Worm (Caenorhabditis elegans) whole organism, L1 larva: ENCODE results near the gene F33C8.4.
A peak's percentile ranks its signal among the peaks of the same experiment; 100 is the strongest.

ENCODE experiments used
- C34B4.2 ChIP-seq: sonication (generic microtip); optimal IDR thresholded peaks from 2 replicates; lab custom pipeline; 2017; ENCODE audit warnings: mild to moderate bottlenecking, missing genetic modification characterization, missing compliant biosample characterization
- Y116A8C.19 ChIP-seq: sonication (generic microtip); optimal IDR thresholded peaks from 2 replicates; lab custom pipeline; 2016; ENCODE audit warnings: missing compliant biosample characterization, missing genetic modification characterization, borderline replicate concordance
- aha-1 ChIP-seq: fragments of 150-350 bp; optimal IDR thresholded peaks from 2 replicates; lab custom pipeline; 2014; ENCODE audit warnings: missing biosample characterization, missing genetic modification characterization
- aly-2 ChIP-seq: fragments of 150-350 bp; optimal IDR thresholded peaks from 2 replicates; lab custom pipeline; 2014; ENCODE audit warnings: missing biosample characterization, missing genetic modification characterization
- ceh-82 ChIP-seq, 3 experiments: fragments of 150-350 bp in 1 of 3; sonication (generic microtip) in 2 of 3; optimal IDR thresholded peaks; 2 replicates each; lab custom pipeline; 2014 to 2017; ENCODE audit warnings: missing biosample characterization in 3 of 3, missing genetic modification characterization in 3 of 3
- ceh-88 ChIP-seq: fragments of 200-800 bp; sonication (Bioruptor generic); IDR thresholded peaks from 2 replicates; pipeline ENCODE4 v1.3.6; 2022; ENCODE audit warnings: missing genetic modification characterization, missing compliant biosample characterization
- ceh-90 ChIP-seq: sonication (generic microtip); optimal IDR thresholded peaks from 2 replicates; lab custom pipeline; 2016; ENCODE audit warnings: missing genetic modification characterization, missing compliant biosample characterization
- ces-1 ChIP-seq: fragments of 150-350 bp; optimal IDR thresholded peaks from 2 replicates; lab custom pipeline; 2014; ENCODE audit warnings: missing biosample characterization, missing genetic modification reagents, missing genetic modification characterization
- dsc-1 ChIP-seq: sonication (generic microtip); optimal IDR thresholded peaks from 2 replicates; lab custom pipeline; 2016; ENCODE audit warnings: mild to moderate bottlenecking, missing genetic modification characterization, missing compliant biosample characterization
- efl-3 ChIP-seq: fragments of 200-800 bp; sonication (Bioruptor generic); optimal IDR thresholded peaks from 2 replicates; lab custom pipeline; 2018; ENCODE audit warnings: mild to moderate bottlenecking, missing genetic modification characterization, missing compliant biosample characterization
- egl-13 ChIP-seq: sonication (generic microtip); optimal IDR thresholded peaks from 2 replicates; lab custom pipeline; 2016; ENCODE audit warnings: missing genotype, missing genetic modification reagents, missing genetic modification characterization, missing compliant biosample characterization
- egl-27 ChIP-seq, 2 experiments: fragments of 150-350 bp in 1 of 2; sonication (generic microtip); optimal IDR thresholded peaks; 3 replicates each; lab custom pipeline; 2017 to 2018; ENCODE audit warnings: missing biosample characterization in 2 of 2, missing genetic modification characterization in 2 of 2, missing genetic modification reagents in 2 of 2
- elt-2 ChIP-seq: sonication (generic microtip); optimal IDR thresholded peaks from 2 replicates; lab custom pipeline; 2016; ENCODE audit warnings: missing genetic modification characterization, mild to moderate bottlenecking, inconsistent platforms, missing compliant biosample characterization, missing genetic modification reagents
- elt-3 ChIP-seq, 6 experiments: fragments of 150-350 bp in 1 of 6; sonication (generic microtip); optimal IDR thresholded peaks; 2 replicates each; lab custom pipeline; 2017 to 2018; ENCODE audit warnings: missing biosample characterization in 6 of 6, missing genetic modification characterization in 6 of 6, inconsistent platforms in 1 of 6
- fkh-10 ChIP-seq: sonication (generic microtip); optimal IDR thresholded peaks from 2 replicates; lab custom pipeline; 2017; ENCODE audit warnings: missing biosample characterization, missing genetic modification reagents, missing genetic modification characterization
- fkh-4 ChIP-seq: sonication (generic microtip); optimal IDR thresholded peaks from 2 replicates; lab custom pipeline; 2016; ENCODE audit warnings: missing compliant biosample characterization, missing genetic modification characterization, borderline replicate concordance
- fkh-8 ChIP-seq: sonication (generic microtip); optimal IDR thresholded peaks from 2 replicates; lab custom pipeline; 2016; ENCODE audit warnings: mild to moderate bottlenecking, missing genetic modification characterization, missing compliant biosample characterization
- fos-1 ChIP-seq: fragments of 150-350 bp; optimal IDR thresholded peaks from 2 replicates; lab custom pipeline; 2014; ENCODE audit warnings: missing biosample characterization, missing genetic modification characterization
- grh-1 ChIP-seq: fragments of 200-800 bp; sonication (Bioruptor generic); IDR thresholded peaks from 2 replicates; pipeline ENCODE4 v1.3.6; 2022; ENCODE audit warnings: missing genetic modification reagents, missing genetic modification characterization, missing compliant biosample characterization
- hlh-4 ChIP-seq: sonication (generic microtip); optimal IDR thresholded peaks from 2 replicates; lab custom pipeline; 2016; ENCODE audit warnings: mild to moderate bottlenecking, missing genetic modification characterization, missing compliant biosample characterization
- hpl-2 ChIP-seq: fragments of 150-350 bp; optimal IDR thresholded peaks from 2 replicates; lab custom pipeline; 2014; ENCODE audit warnings: missing biosample characterization, missing genetic modification reagents, missing genetic modification characterization
- irx-1 ChIP-seq: sonication (generic microtip); optimal IDR thresholded peaks from 2 replicates; lab custom pipeline; 2016; ENCODE audit warnings: missing genetic modification characterization, missing compliant biosample characterization
- jun-1 ChIP-seq: fragments of 150-350 bp; optimal IDR thresholded peaks from 2 replicates; lab custom pipeline; 2014; ENCODE audit warnings: missing biosample characterization, missing genetic modification reagents, missing genetic modification characterization
- lin-13 ChIP-seq: fragments of 150-350 bp; optimal IDR thresholded peaks from 2 replicates; lab custom pipeline; 2014; ENCODE audit warnings: missing biosample characterization, missing genetic modification reagents, missing genetic modification characterization
- lin-39 ChIP-seq: fragments of 150-350 bp; optimal IDR thresholded peaks from 2 replicates; lab custom pipeline; 2014; ENCODE audit warnings: missing biosample characterization, missing genetic modification reagents, missing genetic modification characterization
- lsy-2 ChIP-seq, 2 experiments: fragments of 150-350 bp; optimal IDR thresholded peaks; 2 replicates each; lab custom pipeline; 2014; ENCODE audit warnings: missing biosample characterization in 2 of 2, missing genetic modification characterization in 2 of 2
- mef-2 ChIP-seq: fragments of 150-350 bp; optimal IDR thresholded peaks from 2 replicates; lab custom pipeline; 2014; ENCODE audit warnings: missing biosample characterization, missing genetic modification characterization
- mep-1 ChIP-seq: fragments of 150-350 bp; optimal IDR thresholded peaks from 2 replicates; lab custom pipeline; 2014; ENCODE audit warnings: missing biosample characterization, missing genetic modification characterization
- nhr-12 ChIP-seq: sonication (generic microtip); optimal IDR thresholded peaks from 2 replicates; lab custom pipeline; 2017; ENCODE audit warnings: missing biosample characterization, missing genetic modification characterization
- nhr-237 ChIP-seq: fragments of 150-350 bp; optimal IDR thresholded peaks from 2 replicates; lab custom pipeline; 2014; ENCODE audit warnings: missing biosample characterization, missing genetic modification characterization
- nhr-71 ChIP-seq: sonication (generic microtip); optimal IDR thresholded peaks from 2 replicates; lab custom pipeline; 2016; ENCODE audit warnings: mild to moderate bottlenecking, missing genetic modification characterization, moderate library complexity, missing compliant biosample characterization
- nhr-84 ChIP-seq: sonication (generic microtip); optimal IDR thresholded peaks from 2 replicates; lab custom pipeline; 2017; ENCODE audit warnings: missing biosample characterization, missing genetic modification characterization
- nhr-85 ChIP-seq: sonication (generic microtip); peaks from one replicate; lab custom pipeline; 2016; ENCODE audit warnings: missing genetic modification characterization, inconsistent platforms, missing compliant biosample characterization
- nhr-90 ChIP-seq: sonication (generic microtip); optimal IDR thresholded peaks from 2 replicates; lab custom pipeline; 2016; ENCODE audit warnings: mild to moderate bottlenecking, missing genetic modification characterization, missing compliant biosample characterization; ENCODE audit not compliant: poor library complexity
- pag-3 ChIP-seq: sonication (generic microtip); optimal IDR thresholded peaks from 2 replicates; lab custom pipeline; 2017; ENCODE audit warnings: missing genetic modification characterization, mild to moderate bottlenecking, missing compliant biosample characterization, antibody characterized with exemption, borderline replicate concordance; ENCODE audit not compliant: insufficient read depth
- pax-3 ChIP-seq: fragments of 200-800 bp; sonication (Bioruptor generic); optimal IDR thresholded peaks from 2 replicates; lab custom pipeline; 2018; ENCODE audit warnings: mild to moderate bottlenecking, missing genetic modification characterization, moderate library complexity, missing compliant biosample characterization
- pqm-1 ChIP-seq: sonication (generic microtip); optimal IDR thresholded peaks from 3 replicates; lab custom pipeline; 2017; ENCODE audit warnings: missing biosample characterization, missing genetic modification characterization
- snpc-4 ChIP-seq: fragments of 150-350 bp; optimal IDR thresholded peaks from 2 replicates; lab custom pipeline; 2014; ENCODE audit warnings: missing biosample characterization, missing genetic modification characterization
- sox-4 ChIP-seq: sonication (generic microtip); optimal IDR thresholded peaks from 2 replicates; lab custom pipeline; 2016; ENCODE audit warnings: missing genetic modification characterization, missing compliant biosample characterization
- sup-37 ChIP-seq: fragments of 200-800 bp; sonication (Bioruptor generic); optimal IDR thresholded peaks from 2 replicates; lab custom pipeline; 2018; ENCODE audit warnings: mild to moderate bottlenecking, missing genetic modification characterization, missing compliant biosample characterization
- tbx-2 ChIP-seq: sonication (generic microtip); optimal IDR thresholded peaks from 2 replicates; lab custom pipeline; 2016; ENCODE audit warnings: missing genetic modification characterization, missing compliant biosample characterization
- tlp-1 ChIP-seq: fragments of 150-350 bp; optimal IDR thresholded peaks from 2 replicates; lab custom pipeline; 2014; ENCODE audit warnings: missing biosample characterization, missing genetic modification characterization
- unc-130 ChIP-seq: fragments of 150-350 bp; optimal IDR thresholded peaks from 2 replicates; lab custom pipeline; 2017; ENCODE audit warnings: missing biosample characterization, missing genetic modification characterization, inconsistent platforms
- unc-62 ChIP-seq: fragments of 150-350 bp; optimal IDR thresholded peaks from 2 replicates; lab custom pipeline; 2014; ENCODE audit warnings: missing biosample characterization, missing genetic modification reagents, missing genetic modification characterization
- unc-98 ChIP-seq: fragments of 200-800 bp; sonication (Bioruptor generic); IDR thresholded peaks from 2 replicates; pipeline ENCODE4 v1.3.6; 2022; ENCODE audit warnings: missing genetic modification characterization, missing compliant biosample characterization
- vab-15 ChIP-seq: sonication (generic microtip); optimal IDR thresholded peaks from 2 replicates; lab custom pipeline; 2017; ENCODE audit warnings: missing genotype, mild to moderate bottlenecking, missing genetic modification characterization, missing compliant biosample characterization
- xbp-1 ChIP-seq: sonication (generic microtip); optimal IDR thresholded peaks from 2 replicates; lab custom pipeline; 2016; ENCODE audit warnings: missing genetic modification characterization, missing compliant biosample characterization
- ztf-11 ChIP-seq, 2 experiments: sonication (generic microtip); optimal IDR thresholded peaks; 2 replicates each; lab custom pipeline; 2016 to 2017; ENCODE audit warnings: missing genetic modification characterization in 2 of 2, missing biosample characterization in 1 of 2, missing compliant biosample characterization in 1 of 2
- ztf-4 ChIP-seq: fragments of 150-350 bp; optimal IDR thresholded peaks from 2 replicates; lab custom pipeline; 2014; ENCODE audit warnings: missing biosample characterization, missing genetic modification characterization

F33C8.4 gene

DNA sequence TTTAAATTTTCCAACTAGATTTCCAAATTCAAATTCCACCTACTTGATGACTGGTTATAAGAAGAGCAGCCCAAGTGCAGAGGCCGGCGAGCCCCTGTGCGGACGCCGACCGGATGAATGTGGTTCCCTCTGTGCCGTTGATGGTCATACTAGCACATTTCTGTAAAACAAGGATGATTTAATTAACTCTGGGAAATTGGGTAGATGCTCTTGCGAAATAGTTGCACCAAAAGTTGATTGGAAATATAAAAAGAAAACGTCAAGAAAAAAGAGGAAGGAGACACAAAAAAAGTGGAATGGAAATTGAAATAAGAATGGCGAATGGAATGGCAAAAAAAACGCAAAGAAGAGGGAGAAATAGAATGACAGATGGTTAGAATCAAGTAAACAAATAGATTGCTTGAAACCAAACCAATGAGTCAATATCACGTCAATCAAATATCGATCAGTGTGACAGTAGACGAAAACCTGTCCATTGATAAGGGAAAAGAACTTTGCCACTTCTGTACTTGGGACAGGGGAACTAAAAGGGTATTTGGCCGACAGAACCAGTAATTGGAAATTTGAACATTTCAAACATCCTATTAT, 25.3 kb upstream of the F33C8.4 start, which contains the start of gene tmem-184 (continued):
- no peak for TF ChIP-seq aha-1
- TF ChIP-seq lsy-2 (tag; optimal IDR thresholded peaks at IDR 0.05; lab: Kevin White, UChicago): no peak
- no peak for TF ChIP-seq Y116A8C.19
- TF ChIP-seq pax-3 (tag; lab: Kevin White, UChicago): no peak
- TF ChIP-seq irx-1 (tag; lab: Kevin White, UChicago): no peak
- TF ChIP-seq vab-15: no peak
- peak; percentile 9 for TF ChIP-seq nhr-71 (tag; lab: Kevin White, UChicago)
- TF ChIP-seq jun-1 (tag; lab: Kevin White, UChicago): no peak
- no peak for TF ChIP-seq grh-1
- peak in 2 of 6 experiments; percentile 7 to 26 for TF ChIP-seq elt-3 (tag; optimal IDR thresholded peaks at IDR 0.05; lab: Kevin White, UChicago)
- no peak for TF ChIP-seq pag-3 (tag; lab: Kevin White, UChicago)
- TF ChIP-seq dsc-1 (tag; lab: Kevin White, UChicago): peak; percentile 62
- TF ChIP-seq fos-1: no peak
- TF ChIP-seq elt-2 (tag; lab: Kevin White, UChicago): peak; percentile 9
- TF ChIP-seq ztf-11 (tag; optimal IDR thresholded peaks at IDR 0.05; lab: Kevin White, UChicago): no peak
- TF ChIP-seq nhr-84 (tag; lab: Kevin White, UChicago): no peak
- TF ChIP-seq nhr-12: no peak
- TF ChIP-seq mep-1 (tag; lab: Kevin White, UChicago): no peak
- TF ChIP-seq xbp-1 (tag; lab: Kevin White, UChicago): no peak

DNA sequence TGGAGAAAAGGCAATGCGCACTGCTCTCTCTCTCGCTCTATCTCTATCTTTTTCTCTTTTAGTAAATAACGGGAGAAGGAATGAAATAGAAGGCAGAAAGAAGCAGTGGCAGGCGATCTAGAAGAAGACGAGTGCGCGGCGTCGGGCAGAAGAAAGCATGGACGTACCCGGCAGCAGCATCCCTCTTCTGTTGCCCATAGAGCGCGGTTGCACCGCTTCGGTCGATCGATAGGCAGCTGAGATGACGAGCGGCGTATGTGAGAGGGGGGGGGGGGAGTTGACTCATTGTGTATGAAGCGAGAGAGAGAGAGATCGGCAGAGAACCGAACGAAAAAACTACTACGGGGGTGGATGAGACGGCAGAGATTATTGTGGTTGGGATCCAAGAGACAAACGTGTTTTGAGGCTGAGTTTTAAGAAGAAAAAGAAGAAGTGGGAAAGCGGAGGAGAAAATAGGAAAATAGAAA, 23.9 kb upstream of the F33C8.4 start:
- TF ChIP-seq ceh-88 (GFP tag; lab: Robert Waterston, UW) (peak; percentile 40; the same call in 1 of the 2 replicates), fos-1 (peak; percentile 89), hpl-2 (no peak), ceh-90 (no peak), nhr-90 (peak; percentile 83), lin-39 (tag; lab: Kevin White, UChicago) (no peak), nhr-84 (tag; lab: Kevin White, UChicago) (no peak), pag-3 (tag; lab: Kevin White, UChicago) (peak; percentile 61), ztf-4 (tag; lab: Kevin White, UChicago) (peak; percentile 58), unc-98 (GFP tag; lab: Robert Waterston, UW) (no peak), fkh-8 (peak; percentile 99), snpc-4 (tag; lab: Kevin White, UChicago) (peak; percentile 88), fkh-10 (GFP tag; lab: Kevin White, UChicago) (peak; percentile 97), efl-3 (GFP tag; lab: Kevin White, UChicago) (no peak), sox-4 (tag; lab: Kevin White, UChicago) (peak; percentile 83), ces-1 (no peak), xbp-1 (tag; lab: Kevin White, UChicago) (peak; percentile 92), elt-3 (tag; optimal IDR thresholded peaks at IDR 0.05; lab: Kevin White, UChicago) (peak in 4 of 6 experiments; percentile 20 to 79 (median 48)), egl-27 (tag; optimal IDR thresholded peaks at IDR 0.05; lab: Kevin White, UChicago) (peak; percentile 44 to 81), aly-2 (tag; lab: Kevin White, UChicago) (no peak), tbx-2 (peak; percentile 94), irx-1 (tag; lab: Kevin White, UChicago) (peak; percentile 84), ceh-82 (tag; optimal IDR thresholded peaks at IDR 0.05; lab: Kevin White, UChicago) (peak; percentile 91 to 96 (median 93)), lin-13 (peak; percentile 84), hlh-4 (tag; lab: Kevin White, UChicago) (no peak), nhr-71 (tag; lab: Kevin White, UChicago) (peak; percentile 97), jun-1 (tag; lab: Kevin White, UChicago) (peak; percentile 92), unc-130 (peak; percentile 64), C34B4.2 (tag; lab: Kevin White, UChicago) (no peak), nhr-85 (tag; lab: Kevin White, UChicago) (peak; percentile 95), pqm-1 (tag; lab: Kevin White, UChicago) (no peak), sup-37 (GFP tag; lab: Kevin White, UChicago) (peak; percentile 61), tlp-1 (tag; lab: Kevin White, UChicago) (no peak), fkh-4 (tag; lab: Kevin White, UChicago) (no peak), egl-13 (tag; lab: Kevin White, UChicago) (peak; percentile 95), mef-2 (tag; lab: Kevin White, UChicago) (peak; percentile 89), nhr-237 (tag; lab: Kevin White, UChicago) (peak; percentile 81), vab-15 (peak; percentile 59), unc-62 (GFP tag; lab: Kevin White, UChicago) (no peak)
